Fruit fly (Drosophila melanogaster) whole organism, embryonic: ENCODE measurements around the gene fkh.

ENCODE experiments used
- Asciz ChIP-seq: fragments of 200-800 bp; sonication (Bioruptor generic); optimal IDR thresholded peaks from 2 replicates; lab custom pipeline; 2017; ENCODE audit warnings: missing biosample characterization, mild to moderate bottlenecking, missing genetic modification characterization, missing genetic modification reagents
- Awh ChIP-seq: fragments of 200-800 bp; sonication (Bioruptor generic); IDR thresholded peaks from 2 replicates; pipeline ENCODE4, ENCODE4 v1.3.6; 2022; ENCODE audit warnings: missing biosample characterization, missing genetic modification characterization
- CG10462 ChIP-seq: fragments of 200-800 bp; sonication (Bioruptor generic); optimal IDR thresholded peaks from 2 replicates; lab custom pipeline; 2016; ENCODE audit warnings: missing biosample characterization, missing genetic modification characterization
- CG10565 ChIP-seq: fragments of 200-800 bp; sonication (Bioruptor generic); optimal IDR thresholded peaks from 3 replicates; lab custom pipeline; 2016; ENCODE audit warnings: missing biosample characterization, mild to moderate bottlenecking, missing genetic modification characterization
- CG11247 ChIP-seq: fragments of 200-800 bp; sonication (Bioruptor generic); IDR thresholded peaks from 2 replicates; pipeline ENCODE4 v1.3.6; 2022; ENCODE audit warnings: missing biosample characterization, missing genetic modification characterization
- CG11398 ChIP-seq: fragments of 200-800 bp; sonication (Bioruptor generic); optimal IDR thresholded peaks from 2 replicates; lab custom pipeline; 2016; ENCODE audit warnings: missing biosample characterization, missing genetic modification characterization
- CG11504 ChIP-seq: fragments of 200-800 bp; sonication (Bioruptor generic); optimal IDR thresholded peaks from 3 replicates; lab custom pipeline; 2019; ENCODE audit warnings: missing biosample characterization, mild to moderate bottlenecking, missing genetic modification characterization, moderate library complexity
- CG12299 ChIP-seq: fragments of 200-800 bp; sonication (Bioruptor generic); optimal IDR thresholded peaks from 2 replicates; lab custom pipeline; 2018; ENCODE audit warnings: missing biosample characterization, mild to moderate bottlenecking, missing genetic modification characterization
- CG14710 ChIP-seq: fragments of 200-800 bp; sonication (Bioruptor generic); optimal IDR thresholded peaks from 3 replicates; lab custom pipeline; 2019; ENCODE audit warnings: missing biosample characterization, mild to moderate bottlenecking, missing genetic modification characterization, moderate library complexity
- CG1792 ChIP-seq: fragments of 200-800 bp; sonication (Bioruptor generic); optimal IDR thresholded peaks from 2 replicates; lab custom pipeline; 2016; ENCODE audit warnings: missing biosample characterization, missing genetic modification characterization
- CG30403 ChIP-seq: fragments of 200-800 bp; sonication (Bioruptor generic); optimal IDR thresholded peaks from 3 replicates; lab custom pipeline; 2016; ENCODE audit warnings: missing biosample characterization, missing genetic modification characterization
- CG3995 ChIP-seq: fragments of 200-800 bp; sonication (Bioruptor generic); optimal IDR thresholded peaks from 3 replicates; lab custom pipeline; 2016; ENCODE audit warnings: missing biosample characterization, missing genetic modification characterization
- CG4360 ChIP-seq: fragments of 200-800 bp; sonication (Bioruptor generic); IDR thresholded peaks from 2 replicates; pipeline ENCODE4 v1.3.6; 2022; ENCODE audit warnings: missing biosample characterization, missing genetic modification characterization
- CG4617 ChIP-seq: fragments of 200-800 bp; sonication (Bioruptor generic); optimal IDR thresholded peaks from 3 replicates; lab custom pipeline; 2016; ENCODE audit warnings: missing biosample characterization, missing genetic modification characterization, borderline replicate concordance
- CG5245 ChIP-seq: fragments of 200-800 bp; sonication (Bioruptor generic); optimal IDR thresholded peaks from 3 replicates; lab custom pipeline; 2016; ENCODE audit warnings: missing biosample characterization, missing genetic modification characterization
- CG5953 ChIP-seq: fragments of 200-800 bp; sonication (Bioruptor generic); IDR thresholded peaks from 2 replicates; pipeline ENCODE4 v1.3.6; 2022; ENCODE audit warnings: missing biosample characterization, missing genetic modification characterization
- CG7786 ChIP-seq: fragments of 200-800 bp; sonication (Bioruptor generic); optimal IDR thresholded peaks from 2 replicates; lab custom pipeline; 2016; ENCODE audit warnings: missing biosample characterization, missing genetic modification characterization
- CG9817 ChIP-seq: fragments of 200-800 bp; sonication (Bioruptor generic); optimal IDR thresholded peaks from 2 replicates; lab custom pipeline; 2018; ENCODE audit warnings: missing biosample characterization, mild to moderate bottlenecking, missing genetic modification characterization, moderate library complexity
- Dip3 ChIP-seq: fragments of 200-800 bp; sonication (Bioruptor generic); optimal IDR thresholded peaks from 3 replicates; lab custom pipeline; 2016; ENCODE audit warnings: missing biosample characterization, missing genetic modification characterization
- Dp ChIP-seq: fragments of 200-800 bp; sonication (Bioruptor generic); optimal IDR thresholded peaks from 2 replicates; lab custom pipeline; 2018; ENCODE audit warnings: missing biosample characterization, mild to moderate bottlenecking, missing genetic modification characterization, moderate library complexity
- Lim3 ChIP-seq: fragments of 200-800 bp; sonication (Bioruptor generic); IDR thresholded peaks from 2 replicates; pipeline ENCODE4 v1.3.6; 2022; ENCODE audit warnings: missing biosample characterization, missing genetic modification characterization
- Max ChIP-seq: fragments of 200-800 bp; sonication (Bioruptor generic); optimal IDR thresholded peaks from 2 replicates; lab custom pipeline; 2016; ENCODE audit warnings: missing biosample characterization, mild to moderate bottlenecking, missing genetic modification characterization
- Meics ChIP-seq: fragments of 200-800 bp; sonication (Bioruptor generic); optimal IDR thresholded peaks from 2 replicates; lab custom pipeline; 2017; ENCODE audit warnings: missing biosample characterization, mild to moderate bottlenecking, missing genetic modification characterization
- NFAT ChIP-seq: fragments of 200-800 bp; sonication (Bioruptor generic); IDR thresholded peaks from 2 replicates; pipeline ENCODE4 v1.3.6; 2022; ENCODE audit warnings: missing biosample characterization, missing genetic modification characterization
- Neu2 ChIP-seq: fragments of 200-800 bp; sonication (Bioruptor generic); optimal IDR thresholded peaks from 3 replicates; lab custom pipeline; 2016; ENCODE audit warnings: missing biosample characterization, missing genetic modification characterization, borderline replicate concordance
- Oaz ChIP-seq: fragments of 200-800 bp; sonication (Bioruptor generic); IDR thresholded peaks from 2 replicates; pipeline ENCODE4 v1.3.6; 2022; ENCODE audit warnings: missing biosample characterization, missing genetic modification characterization
- Rfx ChIP-seq: fragments of 200-800 bp; sonication (Bioruptor generic); IDR thresholded peaks from 2 replicates; pipeline ENCODE4 v1.3.6; 2022; ENCODE audit warnings: missing biosample characterization, missing genetic modification characterization
- Sox102F ChIP-seq: fragments of 200-800 bp; sonication (Bioruptor generic); optimal IDR thresholded peaks from 2 replicates; lab custom pipeline; 2018; ENCODE audit warnings: missing biosample characterization, mild to moderate bottlenecking, missing genetic modification characterization, moderate library complexity
- Ssrp ChIP-seq: fragments of 200-800 bp; sonication (Bioruptor generic); optimal IDR thresholded peaks from 2 replicates; lab custom pipeline; 2018; ENCODE audit warnings: missing biosample characterization, mild to moderate bottlenecking, missing genetic modification characterization, moderate library complexity
- Stat92E ChIP-seq, 3 experiments: fragments of >200 bp in 2 of 3; fragments of 200-800 bp in 1 of 3; sonication (Bioruptor generic) in 1 of 3; optimal IDR thresholded peaks; 2 replicates each; lab custom pipeline; 2017 to 2019; ENCODE audit warnings: missing biosample characterization in 3 of 3, missing genetic modification characterization in 3 of 3, mild to moderate bottlenecking in 1 of 3, moderate library complexity in 1 of 3
- Xbp1 ChIP-seq: fragments of 200-800 bp; sonication (Bioruptor generic); optimal IDR thresholded peaks from 3 replicates; lab custom pipeline; 2016; ENCODE audit warnings: missing biosample characterization, mild to moderate bottlenecking, missing genetic modification characterization
- Xrp1 ChIP-seq: fragments of 200-800 bp; sonication (Bioruptor generic); IDR thresholded peaks from 2 replicates; pipeline ENCODE4 v1.3.6; 2022; ENCODE audit warnings: missing biosample characterization, missing genetic modification characterization
- btn ChIP-seq: fragments of 200-800 bp; sonication (Bioruptor generic); optimal IDR thresholded peaks from 2 replicates; lab custom pipeline; 2016; ENCODE audit warnings: missing biosample characterization, missing genetic modification characterization
- cg ChIP-seq: fragments of 200-800 bp; sonication (Bioruptor generic); optimal IDR thresholded peaks from 3 replicates; lab custom pipeline; 2019; ENCODE audit warnings: missing biosample characterization, mild to moderate bottlenecking, missing genetic modification characterization, moderate library complexity
- chif ChIP-seq, 2 experiments: fragments of 200-800 bp; sonication (Bioruptor generic); optimal IDR thresholded peaks; 3 replicates each; lab custom pipeline; 2016; ENCODE audit warnings: missing biosample characterization in 2 of 2, missing genetic modification characterization in 2 of 2
- crc ChIP-seq: fragments of 200-800 bp; sonication (Bioruptor generic); optimal IDR thresholded peaks from 2 replicates; lab custom pipeline; 2016; ENCODE audit warnings: missing biosample characterization, missing genetic modification characterization
- danr ChIP-seq: fragments of 200-800 bp; sonication (Bioruptor generic); IDR thresholded peaks from 2 replicates; pipeline ENCODE4 v1.3.6; 2022; ENCODE audit warnings: missing biosample characterization, missing genetic modification characterization
- disco-r ChIP-seq: fragments of 200-800 bp; sonication (Bioruptor generic); optimal IDR thresholded peaks from 2 replicates; lab custom pipeline; 2016; ENCODE audit warnings: missing biosample characterization, missing genetic modification characterization
- ftz-f1 ChIP-seq: fragments of 200-800 bp; sonication (Bioruptor generic); optimal IDR thresholded peaks from 2 replicates; lab custom pipeline; 2016; ENCODE audit warnings: missing biosample characterization, missing genetic modification characterization
- grn ChIP-seq: fragments of 200-800 bp; sonication (Bioruptor generic); optimal IDR thresholded peaks from 3 replicates; lab custom pipeline; 2017; ENCODE audit warnings: missing biosample characterization, missing genetic modification characterization
- ken ChIP-seq: fragments of 200-800 bp; sonication (Bioruptor generic); IDR thresholded peaks from 3 replicates; pipeline ENCODE4 v1.3.6; 2022; ENCODE audit warnings: missing biosample characterization, missing genetic modification characterization
- pum ChIP-seq: fragments of 200-800 bp; sonication (Bioruptor generic); optimal IDR thresholded peaks from 2 replicates; lab custom pipeline; 2016; ENCODE audit warnings: missing biosample characterization, missing genetic modification characterization
- rib ChIP-seq: fragments of 200-800 bp; sonication (Bioruptor generic); IDR thresholded peaks from 2 replicates; pipeline ENCODE4 v1.3.6; 2022; ENCODE audit warnings: missing biosample characterization, missing genetic modification characterization
- sc ChIP-seq, 3 experiments: fragments of >200 bp in 2 of 3; fragments of 200-800 bp in 1 of 3; sonication (Bioruptor generic) in 1 of 3; optimal IDR thresholded peaks; 2 replicates in 2 of 3; 3 replicates in 1 of 3; lab custom pipeline; 2017; ENCODE audit warnings: mild to moderate bottlenecking in 1 of 3, missing biosample characterization in 1 of 3, missing genetic modification characterization in 1 of 3, missing genetic modification reagents in 1 of 3
- sens ChIP-seq: fragments of 200-800 bp; sonication (Bioruptor generic); peaks from one replicate; lab custom pipeline; 2016; ENCODE audit warnings: missing biosample characterization, missing genetic modification characterization
- slbo ChIP-seq: fragments of 200-800 bp; sonication (Bioruptor generic); IDR thresholded peaks from 2 replicates; pipeline ENCODE4 v1.3.6; 2022; ENCODE audit warnings: missing biosample characterization, missing genetic modification characterization
- sna ChIP-seq: fragments of 200-800 bp; sonication (Bioruptor generic); IDR thresholded peaks from 2 replicates; pipeline ENCODE4 v1.3.6; 2022; ENCODE audit warnings: missing biosample characterization, missing genetic modification characterization; ENCODE audit not compliant: partially characterized antibody
- tap ChIP-seq: fragments of 200-800 bp; optimal IDR thresholded peaks from 3 replicates; lab custom pipeline; 2019; ENCODE audit warnings: missing biosample characterization, mild to moderate bottlenecking, missing genetic modification characterization, moderate library complexity
- toy ChIP-seq: fragments of 200-800 bp; sonication (Bioruptor generic); IDR thresholded peaks from 2 replicates; pipeline ENCODE4 v1.3.6; 2022; ENCODE audit warnings: missing biosample characterization, missing genetic modification characterization
- tx ChIP-seq: fragments of 200-800 bp; sonication (Bioruptor generic); optimal IDR thresholded peaks from 2 replicates; lab custom pipeline; 2016; ENCODE audit warnings: missing biosample characterization, missing genetic modification characterization
- vnd ChIP-seq: fragments of 200-800 bp; sonication (Bioruptor generic); IDR thresholded peaks from 3 replicates; pipeline ENCODE4 v1.3.6; 2022; ENCODE audit warnings: missing biosample characterization, missing genetic modification characterization; ENCODE audit not compliant: partially characterized antibody
- z ChIP-seq: fragments of 200-800 bp; sonication (Bioruptor generic); IDR thresholded peaks from 3 replicates; pipeline ENCODE4 v1.3.6; 2022; ENCODE audit warnings: missing biosample characterization, missing genetic modification characterization

fkh gene

DNA sequence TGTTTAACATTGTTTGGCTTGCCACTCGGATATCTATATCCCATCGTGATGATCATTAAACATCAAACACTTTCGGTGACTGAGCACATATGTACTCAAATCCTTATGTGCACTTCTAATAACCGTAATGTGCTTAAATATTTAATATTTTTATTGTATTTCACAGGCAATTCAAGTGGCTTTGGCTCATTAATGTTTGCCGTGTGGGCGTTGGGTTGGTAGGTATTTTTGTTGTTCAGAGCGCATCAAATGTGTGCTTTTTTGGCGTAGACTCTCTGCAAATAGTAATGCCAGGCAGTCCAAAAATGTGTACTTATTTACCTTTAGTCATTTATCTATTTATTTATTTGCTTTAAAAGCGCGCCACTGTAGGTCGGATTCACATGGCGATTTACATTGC, 1.9 kb upstream of the fkh start (continued):
- TF ChIP-seq Stat92E (GFP tag; optimal IDR thresholded peaks at IDR 0.05; lab: Kevin White, UChicago) (no peak), CG9817 (tag; lab: Kevin White, UChicago) (no peak), NFAT (no peak), grn (peak; percentile 31), sna (GFP tag; lab: Robert Waterston, UW) (no peak), ken (GFP tag; lab: Robert Waterston, UW) (no peak), CG11247 (no peak), toy (GFP tag; lab: Robert Waterston, UW) (no peak), Rfx (0 out of 2 replicates have a peak, but pooled peaks have one; percentile 6), CG30403 (no peak), CG10565 (GFP tag; lab: Kevin White, UChicago) (no peak), ftz-f1 (no peak), Xrp1 (GFP tag; lab: Robert Waterston, UW) (peak; percentile 29; the same call in 1 of the 2 replicates), Xbp1 (no peak), Oaz (GFP tag; lab: Robert Waterston, UW) (no peak), Ssrp (no peak), cg (no peak), Neu2 (GFP tag; lab: Kevin White, UChicago) (no peak), CG7786 (GFP tag; lab: Kevin White, UChicago) (no peak), tap (peak; percentile 4), Meics (GFP tag; lab: Kevin White, UChicago) (peak; percentile 22), pum (GFP tag; lab: Kevin White, UChicago) (no peak), chif (GFP tag; optimal IDR thresholded peaks at IDR 0.05; lab: Kevin White, UChicago) (peak in 1 of 2 experiments; percentile 11), CG4360 (GFP tag; lab: Robert Waterston, UW) (no peak), CG10462 (no peak), sc (optimal IDR thresholded peaks at IDR 0.05; lab: Kevin White, UChicago) (no peak), sc (GFP tag; optimal IDR thresholded peaks at IDR 0.05; lab: Kevin White, UChicago) (no peak), Sox102F (GFP tag; lab: Kevin White, UChicago) (peak; percentile 26), danr (no peak), rib (no peak), disco-r (GFP tag; lab: Kevin White, UChicago) (no peak), Max (GFP tag; lab: Kevin White, UChicago) (no peak), btn (no peak), Dp (GFP tag; lab: Kevin White, UChicago) (no peak), CG11398 (GFP tag; lab: Kevin White, UChicago) (no peak), CG12299 (tag; lab: Kevin White, UChicago) (no peak), CG5953 (no peak), CG4617 (GFP tag; lab: Kevin White, UChicago) (no peak), CG3995 (GFP tag; lab: Kevin White, UChicago) (no peak), CG5245 (no peak), CG1792 (GFP tag; lab: Kevin White, UChicago) (no peak), Dip3 (no peak), sens (peak; percentile 87), z (GFP tag; lab: Robert Waterston, UW) (no peak), Asciz (peak; percentile 30), Lim3 (GFP tag; lab: Robert Waterston, UW) (no peak), crc (GFP tag; lab: Kevin White, UChicago) (no peak), CG11504 (tag; lab: Kevin White, UChicago) (peak; percentile 49), vnd (GFP tag; lab: Robert Waterston, UW) (no peak), CG14710 (tag; lab: Kevin White, UChicago) (peak; percentile 22), tx (GFP tag; lab: Kevin White, UChicago) (no peak), Awh (GFP tag; lab: Robert Waterston, UW) (no peak), slbo (GFP tag; lab: Robert Waterston, UW) (no peak)
